Worm (Caenorhabditis elegans) whole organism, L4 larva: ENCODE measurements around the gene M79.2.
A peak's percentile ranks its signal among the peaks of the same experiment; 100 is the strongest.

Source experiments
- F37D6.2 ChIP-seq: sonication (generic microtip); optimal IDR thresholded peaks from 2 replicates; lab custom pipeline; 2016; ENCODE audit warnings: mild to moderate bottlenecking, missing genetic modification characterization, missing compliant biosample characterization
- F49E8.2 ChIP-seq: sonication (generic microtip); optimal IDR thresholded peaks from 2 replicates; lab custom pipeline; 2016; ENCODE audit warnings: missing compliant biosample characterization, mild to moderate bottlenecking, missing genetic modification characterization, borderline replicate concordance
- ceh-32 ChIP-seq: sonication (generic microtip); optimal IDR thresholded peaks from 2 replicates; lab custom pipeline; 2016; ENCODE audit warnings: mild to moderate bottlenecking, missing genetic modification characterization, missing compliant biosample characterization; ENCODE audit not compliant: poor library complexity
- nhr-77 ChIP-seq: fragments of 150-350 bp; optimal IDR thresholded peaks from 2 replicates; lab custom pipeline; 2014; ENCODE audit warnings: missing biosample characterization, missing genetic modification characterization
- pqm-1 ChIP-seq: sonication (generic microtip); optimal IDR thresholded peaks from 2 replicates; lab custom pipeline; 2017; ENCODE audit warnings: missing biosample characterization, missing genetic modification characterization
- unc-62 ChIP-seq, 3 experiments: fragments of 150-350 bp in 1 of 3; sonication (generic microtip); optimal IDR thresholded peaks in 2 of 3; peaks in 1 of 3; 1 replicate in 1 of 3; 2 replicates in 2 of 3; lab custom pipeline; 2014 to 2017; ENCODE audit warnings: missing biosample characterization in 3 of 3, missing genetic modification characterization in 3 of 3, missing genetic modification reagents in 3 of 3, missing genotype in 1 of 3

ce11 chrX:10624157-10624623, 4.4 kb downstream of the M79.2 start, which contains the start of gene abl-1:
- TF ChIP-seq F49E8.2 (tag; lab: Kevin White, UChicago) (no peak), pqm-1 (no peak), F37D6.2 (tag; lab: Kevin White, UChicago) (no peak), nhr-77 (tag; lab: Kevin White, UChicago) (no peak), ceh-32 (tag; lab: Kevin White, UChicago) (no peak), unc-62 (GFP tag; optimal IDR thresholded peaks at IDR 0.05 in 1 of 2; lab: Kevin White, UChicago) (peak in 1 of 2 experiments; percentile 88), unc-62 (tag; optimal IDR thresholded peaks at IDR 0.05; lab: Kevin White, UChicago) (no peak)
